Worm (Caenorhabditis elegans) whole organism, L2 larva: ENCODE measurements around the gene Y19D2B.1.

ENCODE experiments used
- Y55F3AM.14 ChIP-seq: fragments of 200-800 bp; sonication (Bioruptor generic); optimal IDR thresholded peaks from 2 replicates; lab custom pipeline; 2018; ENCODE audit warnings: mild to moderate bottlenecking, missing genetic modification characterization, missing compliant biosample characterization
- elt-3 ChIP-seq: sonication (generic microtip); optimal IDR thresholded peaks from 2 replicates; lab custom pipeline; 2017; ENCODE audit warnings: missing biosample characterization, missing genetic modification characterization
- nhr-10 ChIP-seq: sonication (generic microtip); optimal IDR thresholded peaks from 2 replicates; lab custom pipeline; 2017; ENCODE audit warnings: missing biosample characterization, missing genetic modification characterization
- nhr-11 ChIP-seq: fragments of 150-350 bp; optimal IDR thresholded peaks from 2 replicates; lab custom pipeline; 2014; ENCODE audit warnings: missing biosample characterization, missing genetic modification characterization
- skn-1 ChIP-seq: sonication (generic microtip); optimal IDR thresholded peaks from 2 replicates; lab custom pipeline; 2017; ENCODE audit warnings: missing biosample characterization, missing genetic modification characterization
- zag-1 ChIP-seq: fragments of 150-350 bp; optimal IDR thresholded peaks from 2 replicates; lab custom pipeline; 2014; ENCODE audit warnings: missing biosample characterization, missing genetic modification characterization
- ztf-11 ChIP-seq: sonication (generic microtip); optimal IDR thresholded peaks from 2 replicates; lab custom pipeline; 2017; ENCODE audit warnings: missing biosample characterization, missing genetic modification characterization
- ztf-4 ChIP-seq: fragments of 150-350 bp; optimal IDR thresholded peaks from 2 replicates; lab custom pipeline; 2014; ENCODE audit warnings: missing biosample characterization, missing genetic modification characterization

DNA sequence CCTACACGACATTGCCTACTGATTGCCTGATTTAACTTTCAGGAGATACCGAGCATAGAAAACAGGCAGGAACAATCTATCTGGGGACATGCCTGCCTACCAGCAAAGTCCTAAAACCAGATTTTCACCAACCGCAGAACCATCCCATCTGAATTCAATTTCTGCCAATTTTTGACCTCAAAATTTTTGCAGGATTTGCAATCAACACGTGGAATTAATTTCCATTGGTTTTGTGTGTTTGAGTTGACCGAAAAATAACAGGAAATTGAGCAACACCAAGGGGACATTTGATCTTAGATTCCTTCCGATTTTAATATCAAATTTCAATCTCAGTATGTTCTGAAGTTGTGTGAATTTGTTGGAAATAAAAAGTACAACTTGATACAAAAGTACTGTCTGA, 23.8 kb downstream of the Y19D2B.1 start:
- no peak for TF ChIP-seq ztf-11 (tag; lab: Kevin White, UChicago)
- no peak for TF ChIP-seq nhr-10 (tag; lab: Kevin White, UChicago)
- TF ChIP-seq elt-3 (tag; lab: Kevin White, UChicago): no peak
- no peak for TF ChIP-seq Y55F3AM.14
- TF ChIP-seq ztf-4: no peak
- no peak for TF ChIP-seq zag-1 (tag; lab: Kevin White, UChicago)
- no peak for TF ChIP-seq skn-1 (tag; lab: Kevin White, UChicago)
- no peak for TF ChIP-seq nhr-11 (tag; lab: Kevin White, UChicago)
